Fruit fly (Drosophila melanogaster): Measurements from ENCODE around the gene moody.

DNA sequence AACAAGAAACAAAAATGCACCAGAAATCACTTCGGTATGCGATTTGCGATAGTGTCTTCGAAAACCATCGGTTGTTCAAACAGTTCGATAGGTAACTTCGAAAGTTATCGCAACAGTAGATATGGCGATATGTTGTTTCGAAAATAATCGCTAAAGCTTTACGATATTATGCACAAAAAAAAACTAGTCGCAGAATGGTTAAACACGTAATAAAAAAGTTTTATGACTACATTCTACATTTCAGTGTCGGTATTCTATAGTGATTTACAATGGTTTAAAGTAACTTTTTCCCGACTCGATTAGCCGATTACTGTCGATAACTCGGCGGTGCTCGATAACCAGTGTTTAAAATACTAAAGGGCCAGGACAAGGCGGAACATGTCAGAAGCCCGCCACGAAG is 15.2 kb upstream of the moody start, which contains the start of gene CG4281:
- TF ChIP-seq Hr96 (GFP tag; optimal IDR thresholded peaks at IDR 0.05) (no peak), Crg-1 (GFP tag; optimal IDR thresholded peaks at IDR 0.05) (peak; percentile 17), bab1 (GFP tag; optimal IDR thresholded peaks at IDR 0.05) (peak; percentile 70), cic (GFP tag; optimal IDR thresholded peaks at IDR 0.05) (no peak), cnc (optimal IDR thresholded peaks at IDR 0.05) (no peak), pad (GFP tag; optimal IDR thresholded peaks at IDR 0.05) (no peak), Clk (GFP tag; optimal IDR thresholded peaks at IDR 0.05) (no peak), Mnt (GFP tag; optimal IDR thresholded peaks at IDR 0.05) (peak; percentile 37)
